Fruit fly (Drosophila melanogaster) whole organism, pupa: ENCODE results near the gene ND-B16.6.
A peak's percentile ranks its signal among the peaks of the same experiment; 100 is the strongest.

Experiments used
- CG10348 ChIP-seq: fragments of 200-800 bp; sonication (Bioruptor generic); IDR thresholded peaks from 2 replicates; pipeline ENCODE4 v1.3.6; 2022; ENCODE audit warnings: missing biosample characterization, missing genetic modification characterization
- CG12605 ChIP-seq: fragments of 200-800 bp; sonication (Bioruptor generic); IDR thresholded peaks from 2 replicates; pipeline ENCODE4 v1.3.6; 2022; ENCODE audit warnings: missing biosample characterization, missing genetic modification characterization
- CG14655 ChIP-seq: fragments of 200-800 bp; sonication (Bioruptor generic); optimal IDR thresholded peaks from 3 replicates; lab custom pipeline; 2017; ENCODE audit warnings: mild to moderate bottlenecking, missing biosample characterization, missing genetic modification reagents, missing genetic modification characterization
- CG15710 ChIP-seq: fragments of 200-800 bp; sonication (Bioruptor generic); optimal IDR thresholded peaks from 2 replicates; lab custom pipeline; 2018; ENCODE audit warnings: missing biosample characterization, mild to moderate bottlenecking, missing genetic modification characterization, moderate library complexity
- CG32121 ChIP-seq: fragments of 200-800 bp; sonication (Bioruptor generic); IDR thresholded peaks from 2 replicates; pipeline ENCODE4 v1.3.6; 2022; ENCODE audit warnings: missing biosample characterization, missing genetic modification characterization
- CG4496 ChIP-seq: fragments of 200-800 bp; sonication (Bioruptor generic); IDR thresholded peaks from 3 replicates; pipeline ENCODE4 v1.3.6; 2022; ENCODE audit warnings: missing biosample characterization, missing genetic modification characterization
- CG8301 ChIP-seq: fragments of 200-800 bp; sonication (Bioruptor generic); optimal IDR thresholded peaks from 2 replicates; lab custom pipeline; 2018; ENCODE audit warnings: missing biosample characterization, mild to moderate bottlenecking, missing genetic modification characterization
- CG9948 ChIP-seq: fragments of 200-800 bp; sonication (Bioruptor generic); optimal IDR thresholded peaks from 2 replicates; lab custom pipeline; 2018; ENCODE audit warnings: missing biosample characterization, mild to moderate bottlenecking, missing genetic modification characterization, moderate library complexity
- D1 ChIP-seq: fragments of 200-800 bp; sonication (Bioruptor generic); optimal IDR thresholded peaks from 2 replicates; lab custom pipeline; 2018; ENCODE audit warnings: missing biosample characterization, mild to moderate bottlenecking, missing genetic modification characterization, moderate library complexity
- EcR ChIP-seq: fragments of 200-800 bp; sonication (Bioruptor generic); optimal IDR thresholded peaks from 3 replicates; lab custom pipeline; 2019; ENCODE audit warnings: missing biosample characterization, missing genetic modification characterization, mild to moderate bottlenecking, moderate library complexity, missing genetic modification reagents
- Ets98B ChIP-seq: fragments of 200-800 bp; sonication (Bioruptor generic); IDR thresholded peaks from 2 replicates; pipeline ENCODE4 v1.3.6; 2022; ENCODE audit warnings: missing biosample characterization, missing genetic modification characterization
- Pif1B ChIP-seq: fragments of 200-800 bp; sonication (Bioruptor generic); optimal IDR thresholded peaks from 3 replicates; lab custom pipeline; 2016; ENCODE audit warnings: missing biosample characterization, missing genetic modification characterization
- fd96Ca ChIP-seq: fragments of 200-800 bp; sonication (Bioruptor generic); IDR thresholded peaks from 3 replicates; pipeline ENCODE4 v1.3.6; 2022; ENCODE audit warnings: missing biosample characterization, missing genetic modification characterization
- rn ChIP-seq: fragments of 200-800 bp; sonication (Bioruptor generic); IDR thresholded peaks from 2 replicates; pipeline ENCODE4 v1.3.6; 2022; ENCODE audit warnings: missing biosample characterization, missing genetic modification characterization

dm6 chrX:6304203-6304602 lies 46.0 kb downstream of the ND-B16.6 start:
- no peak for TF ChIP-seq CG4496 (GFP tag; lab: Robert Waterston, UW)
- no peak for TF ChIP-seq CG14655 (GFP tag; lab: Kevin White, UChicago)
- peak; percentile 10 for TF ChIP-seq CG15710 (tag; lab: Kevin White, UChicago)
- no peak for TF ChIP-seq fd96Ca (GFP tag; lab: Robert Waterston, UW)
- TF ChIP-seq rn (GFP tag; lab: Robert Waterston, UW): no peak
- no peak for TF ChIP-seq CG10348
- TF ChIP-seq CG8301 (tag; lab: Kevin White, UChicago): peak; percentile 9
- TF ChIP-seq CG9948 (tag; lab: Kevin White, UChicago): peak; percentile 14
- TF ChIP-seq EcR (GFP tag; lab: Kevin White, UChicago): no peak
- no peak; the same call in 1 of the 2 replicates for TF ChIP-seq CG32121 (GFP tag; lab: Robert Waterston, UW)
- no peak for TF ChIP-seq Pif1B
- no peak for TF ChIP-seq CG12605
- TF ChIP-seq D1 (tag; lab: Kevin White, UChicago): no peak
- no peak for TF ChIP-seq Ets98B (GFP tag; lab: Robert Waterston, UW)
